Fruit fly (Drosophila melanogaster) whole organism, prepupa: ENCODE measurements around the gene Mybbp1A.

Experiments used
- CG10631 ChIP-seq: fragments of 200-800 bp; sonication (Bioruptor generic); optimal IDR thresholded peaks from 2 replicates; lab custom pipeline; 2016; ENCODE audit warnings: missing biosample characterization, missing genetic modification characterization
- CG10669 ChIP-seq: fragments of 200-800 bp; sonication (Bioruptor generic); optimal IDR thresholded peaks from 3 replicates; lab custom pipeline; 2018; ENCODE audit warnings: missing biosample characterization, mild to moderate bottlenecking, missing genetic modification characterization, moderate library complexity
- CG11294 ChIP-seq: fragments of 200-800 bp; sonication (Bioruptor generic); IDR thresholded peaks from 2 replicates; pipeline ENCODE4 v1.3.6; 2022; ENCODE audit warnings: missing biosample characterization, missing genetic modification characterization
- CG1621 ChIP-seq: fragments of 200-800 bp; sonication (Bioruptor generic); optimal IDR thresholded peaks from 3 replicates; lab custom pipeline; 2018; ENCODE audit warnings: missing biosample characterization, mild to moderate bottlenecking, missing genetic modification characterization
- CG16779 ChIP-seq: fragments of 200-800 bp; sonication (Bioruptor generic); optimal IDR thresholded peaks from 3 replicates; lab custom pipeline; 2017; ENCODE audit warnings: missing biosample characterization, mild to moderate bottlenecking, missing genetic modification characterization
- CG3032 ChIP-seq: fragments of 200-800 bp; optimal IDR thresholded peaks from 2 replicates; lab custom pipeline; 2019; ENCODE audit warnings: missing biosample characterization, mild to moderate bottlenecking, missing genetic modification characterization, moderate library complexity
- CG32006 ChIP-seq: fragments of 200-800 bp; sonication (Bioruptor generic); optimal IDR thresholded peaks from 3 replicates; lab custom pipeline; 2017; ENCODE audit warnings: missing biosample characterization, mild to moderate bottlenecking, missing genetic modification characterization
- CG34406 ChIP-seq: fragments of 200-800 bp; sonication (Bioruptor generic); optimal IDR thresholded peaks from 3 replicates; lab custom pipeline; 2016; ENCODE audit warnings: missing biosample characterization, missing genetic modification characterization
- CG4318 ChIP-seq: fragments of 200-800 bp; sonication (Bioruptor generic); optimal IDR thresholded peaks from 3 replicates; lab custom pipeline; 2017; ENCODE audit warnings: missing biosample characterization, mild to moderate bottlenecking, missing genetic modification characterization
- CG6163 ChIP-seq: fragments of 200-800 bp; sonication (Bioruptor generic); IDR thresholded peaks from 3 replicates; pipeline ENCODE4 v1.3.6; 2022; ENCODE audit warnings: missing biosample characterization, missing genetic modification characterization
- CG6276 ChIP-seq: fragments of 200-800 bp; sonication (Bioruptor generic); optimal IDR thresholded peaks from 2 replicates; lab custom pipeline; 2017; ENCODE audit warnings: missing biosample characterization, mild to moderate bottlenecking, missing genetic modification characterization
- CG6792 ChIP-seq: fragments of 200-800 bp; sonication (Bioruptor generic); optimal IDR thresholded peaks from 3 replicates; lab custom pipeline; 2016; ENCODE audit warnings: missing biosample characterization, missing genetic modification characterization
- CG6808 ChIP-seq: fragments of 200-800 bp; sonication (Bioruptor generic); optimal IDR thresholded peaks from 3 replicates; lab custom pipeline; 2017; ENCODE audit warnings: missing biosample characterization, missing genetic modification characterization, mild to moderate bottlenecking, moderate library complexity, missing genetic modification reagents
- CG7368 ChIP-seq: fragments of 200-800 bp; sonication (Bioruptor generic); optimal IDR thresholded peaks from 3 replicates; lab custom pipeline; 2016; ENCODE audit warnings: missing biosample characterization, missing genetic modification characterization
- CG8319 ChIP-seq: fragments of 200-800 bp; sonication (Bioruptor generic); optimal IDR thresholded peaks from 3 replicates; lab custom pipeline; 2016; ENCODE audit warnings: missing biosample characterization, missing genetic modification characterization
- CG8632 ChIP-seq: fragments of 200-800 bp; sonication (Bioruptor generic); optimal IDR thresholded peaks from 3 replicates; lab custom pipeline; 2016; ENCODE audit warnings: missing biosample characterization, missing genetic modification characterization
- Eip78C ChIP-seq: fragments of 200-800 bp; sonication (Bioruptor generic); peaks from one replicate; lab custom pipeline; 2016; ENCODE audit warnings: missing biosample characterization, missing genetic modification characterization
- Eip93F ChIP-seq: fragments of 200-800 bp; sonication (Bioruptor generic); optimal IDR thresholded peaks from 2 replicates; lab custom pipeline; 2016; ENCODE audit warnings: missing biosample characterization, mild to moderate bottlenecking, missing genetic modification characterization
- Hr38 ChIP-seq: sonication (Bioruptor generic); optimal IDR thresholded peaks from 2 replicates; lab custom pipeline; 2016; ENCODE audit warnings: missing biosample characterization, missing genetic modification characterization
- Hr39 ChIP-seq: fragments of 200-800 bp; sonication (Bioruptor generic); optimal IDR thresholded peaks from 2 replicates; lab custom pipeline; 2016; ENCODE audit warnings: missing biosample characterization, missing genetic modification characterization
- Hr4 ChIP-seq: fragments of 200-800 bp; sonication (Bioruptor generic); optimal IDR thresholded peaks from 3 replicates; lab custom pipeline; 2016; ENCODE audit warnings: missing biosample characterization, missing genetic modification characterization
- OdsH ChIP-seq: fragments of 200-800 bp; sonication (Bioruptor generic); optimal IDR thresholded peaks from 3 replicates; lab custom pipeline; 2016; ENCODE audit warnings: missing biosample characterization, missing genetic modification characterization
- Smox ChIP-seq: fragments of 200-800 bp; sonication (Bioruptor generic); optimal IDR thresholded peaks from 3 replicates; lab custom pipeline; 2016; ENCODE audit warnings: missing biosample characterization, missing genetic modification characterization
- Sox15 ChIP-seq: fragments of 200-800 bp; sonication (Bioruptor generic); optimal IDR thresholded peaks from 3 replicates; lab custom pipeline; 2016; ENCODE audit warnings: missing biosample characterization, missing genetic modification characterization
- achi ChIP-seq: fragments of 200-800 bp; sonication (Bioruptor generic); optimal IDR thresholded peaks from 3 replicates; lab custom pipeline; 2016; ENCODE audit warnings: missing biosample characterization, missing genetic modification characterization
- esn ChIP-seq: fragments of 200-800 bp; sonication (Bioruptor generic); optimal IDR thresholded peaks from 2 replicates; lab custom pipeline; 2016; ENCODE audit warnings: missing biosample characterization, mild to moderate bottlenecking, missing genetic modification characterization, moderate library complexity
- fd59A ChIP-seq: fragments of 200-800 bp; sonication (Bioruptor generic); optimal IDR thresholded peaks from 2 replicates; lab custom pipeline; 2017; ENCODE audit warnings: missing biosample characterization, mild to moderate bottlenecking, missing genetic modification characterization, missing genetic modification reagents
- fd85E ChIP-seq: fragments of 200-800 bp; sonication (Bioruptor generic); optimal IDR thresholded peaks from 3 replicates; lab custom pipeline; 2016; ENCODE audit warnings: missing biosample characterization, missing genetic modification characterization
- fkh ChIP-seq: fragments of 200-800 bp; sonication (Bioruptor generic); optimal IDR thresholded peaks from 3 replicates; lab custom pipeline; 2017; ENCODE audit warnings: missing biosample characterization, mild to moderate bottlenecking, missing genetic modification characterization, moderate library complexity
- net ChIP-seq: fragments of 200-800 bp; sonication (Bioruptor generic); optimal IDR thresholded peaks from 3 replicates; lab custom pipeline; 2016; ENCODE audit warnings: missing biosample characterization, missing genetic modification characterization
- pdm3 ChIP-seq: fragments of 200-800 bp; sonication (Bioruptor generic); optimal IDR thresholded peaks from 3 replicates; lab custom pipeline; 2016; ENCODE audit warnings: missing biosample characterization, missing genetic modification characterization
- salr ChIP-seq, 2 experiments: fragments of 200-800 bp; sonication (Bioruptor generic); optimal IDR thresholded peaks; 3 replicates each; lab custom pipeline; 2016 to 2018; ENCODE audit warnings: missing biosample characterization in 2 of 2, missing genetic modification characterization in 2 of 2, mild to moderate bottlenecking in 1 of 2
- spab ChIP-seq: fragments of 200-800 bp; sonication (Bioruptor generic); optimal IDR thresholded peaks from 2 replicates; lab custom pipeline; 2017; ENCODE audit warnings: missing biosample characterization, mild to moderate bottlenecking, missing genetic modification characterization, missing genetic modification reagents
- ss ChIP-seq, 2 experiments: fragments of 200-800 bp; sonication (Bioruptor generic); optimal IDR thresholded peaks; 2 replicates in 1 of 2; 3 replicates in 1 of 2; lab custom pipeline; 2017 to 2018; ENCODE audit warnings: mild to moderate bottlenecking in 2 of 2, missing biosample characterization in 2 of 2, missing genetic modification characterization in 2 of 2, moderate library complexity in 1 of 2
- svp ChIP-seq: fragments of 200-800 bp; sonication (Bioruptor generic); peaks from one replicate; lab custom pipeline; 2016; ENCODE audit warnings: missing biosample characterization, missing genetic modification characterization
- topi ChIP-seq: fragments of 200-800 bp; sonication (Bioruptor generic); optimal IDR thresholded peaks from 3 replicates; lab custom pipeline; 2016; ENCODE audit warnings: missing biosample characterization, missing genetic modification characterization

The Mybbp1A gene

dm6 chrX:581825-582224, 47.7 kb upstream of the Mybbp1A start, which contains the start of gene vnd:
Gene vnd, plus strand, starts transcription at chrX:582121.
- TF ChIP-seq svp (GFP tag; lab: Kevin White, UChicago) (no peak), CG3032 (tag; lab: Kevin White, UChicago) (no peak), Hr39 (GFP tag; lab: Kevin White, UChicago) (no peak), OdsH (GFP tag; lab: Kevin White, UChicago) (peak; percentile 19), fd59A (GFP tag; lab: Kevin White, UChicago) (peak; percentile 16), CG6163 (GFP tag; lab: Robert Waterston, UW) (peak; percentile 34; the same call in 1 of the 3 replicates), CG8319 (GFP tag; lab: Kevin White, UChicago) (no peak), spab (GFP tag; lab: Kevin White, UChicago) (peak; percentile 23), CG32006 (GFP tag; lab: Kevin White, UChicago) (no peak), CG10631 (GFP tag; lab: Kevin White, UChicago) (peak; percentile 49), Hr38 (GFP tag; lab: Kevin White, UChicago) (no peak), Eip78C (GFP tag; lab: Kevin White, UChicago) (peak; percentile 23), CG7368 (GFP tag; lab: Kevin White, UChicago) (peak; percentile 18), achi (GFP tag; lab: Kevin White, UChicago) (peak; percentile 10), CG1621 (tag; lab: Kevin White, UChicago) (peak; percentile 26), CG16779 (tag; lab: Kevin White, UChicago) (no peak), CG8632 (peak; percentile 29), fkh (GFP tag; lab: Kevin White, UChicago) (peak; percentile 65), CG11294 (no peak), net (GFP tag; lab: Kevin White, UChicago) (peak; percentile 4), Smox (no peak), CG10669 (peak; percentile 30), topi (GFP tag; lab: Kevin White, UChicago) (no peak), fd85E (GFP tag; lab: Kevin White, UChicago) (no peak), CG6792 (GFP tag; lab: Kevin White, UChicago) (peak; percentile 11), CG6276 (GFP tag; lab: Kevin White, UChicago) (no peak), CG34406 (GFP tag; lab: Kevin White, UChicago) (peak; percentile 31), esn (GFP tag; lab: Kevin White, UChicago) (no peak), Sox15 (no peak), ss (GFP tag; optimal IDR thresholded peaks at IDR 0.05; lab: Kevin White, UChicago) (peak in 1 of 2 experiments; percentile 19), CG4318 (GFP tag; lab: Kevin White, UChicago) (no peak), pdm3 (GFP tag; lab: Kevin White, UChicago) (peak; percentile 18), CG6808 (GFP tag; lab: Kevin White, UChicago) (peak; percentile 36), salr (GFP tag; optimal IDR thresholded peaks at IDR 0.05; lab: Kevin White, UChicago) (no peak)

dm6 chrX:588941-589340, 40.6 kb upstream of the Mybbp1A start:
- TF ChIP-seq CG16779 (tag; lab: Kevin White, UChicago) (no peak), OdsH (GFP tag; lab: Kevin White, UChicago) (no peak), CG7368 (GFP tag; lab: Kevin White, UChicago) (no peak)

- TF ChIP-seq CG16779 (tag; lab: Kevin White, UChicago), result no peak
- TF ChIP-seq Hr4 (GFP tag; lab: Kevin White, UChicago), result no peak
- TF ChIP-seq Eip93F, result no peak
- TF ChIP-seq CG4318 (GFP tag; lab: Kevin White, UChicago), result no peak
- TF ChIP-seq, all 60 proteins: peak for 0
Measured at dm6 chrX:590479-590878, 39.1 kb upstream of the Mybbp1A start.
